Worm (Caenorhabditis elegans): Measurements from ENCODE around the gene srw-3.
A peak's percentile ranks its signal among the peaks of the same experiment; 100 is the strongest.

Gene srw-3

ce11 chrV:7717629-7718028 is 12.2 kb downstream of the srw-3 start, which contains the start of gene ZK105.5:
TSS of gene ZK105.5 (minus strand) at chrV:7717729.
- no peak for TF ChIP-seq alr-1 (tag; optimal IDR thresholded peaks at IDR 0.05)
- no peak for TF ChIP-seq aly-2 (tag; optimal IDR thresholded peaks at IDR 0.05)
- TF ChIP-seq ztf-11 (tag; optimal IDR thresholded peaks at IDR 0.05), result no peak
- no peak for TF ChIP-seq ama-1 (optimal IDR thresholded peaks at IDR 0.05)
- TF ChIP-seq fos-1 (tag; optimal IDR thresholded peaks at IDR 0.05), result no peak
- no peak for TF ChIP-seq blmp-1 (tag; optimal IDR thresholded peaks at IDR 0.05; ENCODE audit: insufficient read depth)
- no peak for TF ChIP-seq nhr-6 (tag; optimal IDR thresholded peaks at IDR 0.05)
- no peak for TF ChIP-seq Y55F3AM.14 (GFP tag; optimal IDR thresholded peaks at IDR 0.05)
- no peak for TF ChIP-seq mdl-1 (tag; optimal IDR thresholded peaks at IDR 0.05)
- TF ChIP-seq zag-1 (tag; optimal IDR thresholded peaks at IDR 0.05), result no peak
- TF ChIP-seq lsy-2 (tag; optimal IDR thresholded peaks at IDR 0.05), result no peak
- TF ChIP-seq egl-27 (tag; optimal IDR thresholded peaks at IDR 0.05), result no peak
- no peak for TF ChIP-seq lin-11 (tag; optimal IDR thresholded peaks at IDR 0.05)
- TF ChIP-seq mbf-1 (tag; optimal IDR thresholded peaks at IDR 0.05), result no peak
- TF ChIP-seq lin-39 (tag; optimal IDR thresholded peaks at IDR 0.05), result no peak

- no peak for TF ChIP-seq dmd-4 (tag; optimal IDR thresholded peaks at IDR 0.05)
- TF ChIP-seq unc-62 (GFP tag; optimal IDR thresholded peaks at IDR 0.05), result no peak
- TF ChIP-seq nhr-21 (tag; optimal IDR thresholded peaks at IDR 0.05), result no peak
- no peak for TF ChIP-seq ztf-4 (tag; optimal IDR thresholded peaks at IDR 0.05)
- TF ChIP-seq nhr-25 (tag; optimal IDR thresholded peaks at IDR 0.05), result no peak
Observed at ce11 chrV:7721945-7722344, 16.5 kb downstream of the srw-3 start, which contains the start of gene ZK105.14. TSS of gene ZK105.14 (minus strand) at chrV:7722045.

ce11 chrV:7723967-7724544 is 18.6 kb downstream of the srw-3 start, which contains the start of the genes ZK105.6 and ZK105.8:
TSS of gene ZK105.6 (minus strand) at chrV:7724067.
TSS of gene ZK105.8 (plus strand) at chrV:7724494.
- TF ChIP-seq unc-39 (tag; optimal IDR thresholded peaks at IDR 0.05) (no peak), ztf-1 (GFP tag; conservative IDR thresholded peaks at IDR 0.05) (no peak)

- TF ChIP-seq unc-55 (GFP tag; optimal IDR thresholded peaks at IDR 0.05) (peak; percentile 71), alr-1 (tag; optimal IDR thresholded peaks at IDR 0.05) (no peak), ama-1 (optimal IDR thresholded peaks at IDR 0.05) (no peak), ceh-16 (tag; optimal IDR thresholded peaks at IDR 0.05) (no peak), sem-4 (tag; optimal IDR thresholded peaks at IDR 0.05) (no peak), lin-11 (tag; optimal IDR thresholded peaks at IDR 0.05) (no peak), R02D3.7 (tag; optimal IDR thresholded peaks at IDR 0.05) (no peak)
Observed at ce11 chrV:7726202-7726601, 20.8 kb downstream of the srw-3 start.

- TF ChIP-seq C34F6.9 (tag; optimal IDR thresholded peaks at IDR 0.05) (peak; percentile 28), unc-55 (GFP tag; optimal IDR thresholded peaks at IDR 0.05) (peak; percentile 34), ztf-1 (GFP tag; conservative IDR thresholded peaks at IDR 0.05) (no peak), nhr-6 (tag; optimal IDR thresholded peaks at IDR 0.05) (no peak), nhr-11 (tag; optimal IDR thresholded peaks at IDR 0.05) (no peak), sma-3 (GFP tag; optimal IDR thresholded peaks at IDR 0.05) (no peak), dmd-4 (tag; optimal IDR thresholded peaks at IDR 0.05) (no peak), egl-27 (tag; optimal IDR thresholded peaks at IDR 0.05) (no peak), elt-1 (tag; optimal IDR thresholded peaks at IDR 0.05) (no peak), lin-13 (GFP tag; optimal IDR thresholded peaks at IDR 0.05) (no peak), nhr-129 (tag; optimal IDR thresholded peaks at IDR 0.05) (no peak), ztf-11 (tag; optimal IDR thresholded peaks at IDR 0.05) (no peak), unc-62 (GFP tag; optimal IDR thresholded peaks at IDR 0.05) (no peak), nhr-10 (tag; optimal IDR thresholded peaks at IDR 0.05) (no peak), ztf-4 (tag; optimal IDR thresholded peaks at IDR 0.05) (no peak), nhr-77 (tag; optimal IDR thresholded peaks at IDR 0.05) (no peak), lin-11 (tag; optimal IDR thresholded peaks at IDR 0.05) (no peak), fos-1 (tag; optimal IDR thresholded peaks at IDR 0.05) (no peak), F13H6.1 (tag; optimal IDR thresholded peaks at IDR 0.05) (peak; percentile 27), mbf-1 (tag; optimal IDR thresholded peaks at IDR 0.05) (no peak), skn-1 (tag; optimal IDR thresholded peaks at IDR 0.05) (no peak), lsy-2 (tag; optimal IDR thresholded peaks at IDR 0.05) (peak in 1 of 2 experiments; percentile 22), crh-2 (tag; optimal IDR thresholded peaks at IDR 0.05) (peak; percentile 33), ceh-82 (tag; optimal IDR thresholded peaks at IDR 0.05) (no peak), Y55F3AM.14 (GFP tag; optimal IDR thresholded peaks at IDR 0.05) (no peak), alr-1 (tag; optimal IDR thresholded peaks at IDR 0.05) (no peak), snpc-4 (tag; optimal IDR thresholded peaks at IDR 0.05) (no peak), elt-3 (tag; optimal IDR thresholded peaks at IDR 0.05) (no peak), blmp-1 (tag; optimal IDR thresholded peaks at IDR 0.05; ENCODE audit: insufficient read depth) (no peak), R02D3.7 (tag; optimal IDR thresholded peaks at IDR 0.05) (no peak), lin-39 (tag; optimal IDR thresholded peaks at IDR 0.05) (no peak), sem-4 (tag; optimal IDR thresholded peaks at IDR 0.05) (no peak), sma-9 (GFP tag; optimal IDR thresholded peaks at IDR 0.05) (peak; percentile 52), sma-9 (tag; optimal IDR thresholded peaks at IDR 0.05) (no peak)
Observed at ce11 chrV:7726927-7727326, 21.5 kb downstream of the srw-3 start.

Measured in whole organism, L2 larva.